Worm (Caenorhabditis elegans): ENCODE results near the gene C25F9.2.

DNA sequence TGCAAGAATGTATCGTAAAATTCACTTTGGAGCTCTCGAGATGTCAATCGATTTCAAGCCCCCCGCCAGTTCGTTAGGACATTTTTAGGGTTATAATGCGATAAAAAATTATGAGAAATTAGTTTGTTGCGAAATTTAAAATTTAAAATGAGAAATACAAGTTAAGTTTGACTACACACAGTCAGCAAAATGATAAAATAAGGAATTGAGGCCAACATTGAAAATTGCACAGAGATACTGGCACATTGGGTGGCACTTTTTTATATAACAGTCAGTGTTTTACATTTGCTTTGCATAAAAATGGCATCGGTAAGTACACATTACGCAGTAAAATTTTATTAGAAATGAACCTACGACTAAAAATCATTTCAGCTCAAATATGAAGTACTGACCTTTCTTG is 46.8 kb downstream of the C25F9.2 start, which contains the start of gene Y43F8B.12:
- no peak for TF ChIP-seq unc-62 (GFP tag; optimal IDR thresholded peaks at IDR 0.05)
- no peak for TF ChIP-seq mel-28 (tag; optimal IDR thresholded peaks at IDR 0.05; ENCODE audit: borderline replicate concordance)
- TF ChIP-seq ztf-3 (GFP tag; optimal IDR thresholded peaks at IDR 0.05), result no peak
- no peak for TF ChIP-seq akir-1 (GFP tag; optimal IDR thresholded peaks at IDR 0.05)
- no peak for TF ChIP-seq C06A6.2 (GFP tag; conservative IDR thresholded peaks at IDR 0.05)
- TF ChIP-seq T26A5.8 (tag; optimal IDR thresholded peaks at IDR 0.05), result no peak
- TF ChIP-seq dpl-1 (GFP tag; optimal IDR thresholded peaks at IDR 0.05), result no peak
- no peak for TF ChIP-seq ztf-6 (GFP tag; IDR thresholded peaks at IDR 0.05)
- no peak for TF ChIP-seq mxl-1 (tag; optimal IDR thresholded peaks at IDR 0.05)
- no peak for TF ChIP-seq sptf-2 (GFP tag; optimal IDR thresholded peaks at IDR 0.05)
- no peak for TF ChIP-seq pha-4 (tag; optimal IDR thresholded peaks at IDR 0.05)
- TF ChIP-seq attf-6 (GFP tag; IDR thresholded peaks at IDR 0.05), result no peak
- TF ChIP-seq die-1 (tag; optimal IDR thresholded peaks at IDR 0.05), result no peak
